Worm (Caenorhabditis elegans): ENCODE data around the gene T08B1.4.

- TF ChIP-seq tra-4 (tag; optimal IDR thresholded peaks at IDR 0.05) (no peak), ama-1 (optimal IDR thresholded peaks at IDR 0.05) (no peak), sea-1 (GFP tag; conservative IDR thresholded peaks at IDR 0.05) (no peak), F13C5.2 (tag; optimal IDR thresholded peaks at IDR 0.05) (no peak), hnd-1 (tag; optimal IDR thresholded peaks at IDR 0.05) (no peak), pes-1 (GFP tag; IDR thresholded peaks at IDR 0.05) (no peak), B0310.2 (tag; optimal IDR thresholded peaks at IDR 0.05) (no peak), flt-1 (GFP tag; IDR thresholded peaks at IDR 0.05) (no peak), ceh-36 (tag; optimal IDR thresholded peaks at IDR 0.05) (no peak), tbx-37 (GFP tag; conservative IDR thresholded peaks at IDR 0.05) (no peak)
Measured at ce11 chrV:2016428-2016827, 37.4 kb downstream of the T08B1.4 start, which contains the start of gene F59A7.2.
